Worm (Caenorhabditis elegans) whole organism, mixed stage, embryonic: ENCODE measurements around the gene C18B2.5.

Experiments
- blmp-1 ChIP-seq: fragments of 150-350 bp; optimal IDR thresholded peaks from 2 replicates; lab custom pipeline; 2014; ENCODE audit warnings: missing biosample characterization, missing genetic modification characterization
- lin-13 ChIP-seq: fragments of 150-350 bp; optimal IDR thresholded peaks from 2 replicates; lab custom pipeline; 2014; ENCODE audit warnings: missing biosample characterization, missing genetic modification characterization
- lsy-2 ChIP-seq: fragments of 150-350 bp; optimal IDR thresholded peaks from 2 replicates; lab custom pipeline; 2014; ENCODE audit warnings: missing biosample characterization, missing genetic modification characterization
- nhr-12 ChIP-seq: fragments of 150-350 bp; optimal IDR thresholded peaks from 2 replicates; lab custom pipeline; 2014; ENCODE audit warnings: missing biosample characterization, missing genetic modification characterization
- nhr-76 ChIP-seq: sonication (generic microtip); optimal IDR thresholded peaks from 2 replicates; lab custom pipeline; 2017; ENCODE audit warnings: missing biosample characterization, missing genetic modification characterization
- snpc-4 ChIP-seq: fragments of 150-350 bp; optimal IDR thresholded peaks from 2 replicates; lab custom pipeline; 2014; ENCODE audit warnings: missing biosample characterization, missing genetic modification characterization
- ztf-11 ChIP-seq: fragments of 150-350 bp; optimal IDR thresholded peaks from 2 replicates; lab custom pipeline; 2014; ENCODE audit warnings: missing biosample characterization, missing genetic modification characterization

DNA sequence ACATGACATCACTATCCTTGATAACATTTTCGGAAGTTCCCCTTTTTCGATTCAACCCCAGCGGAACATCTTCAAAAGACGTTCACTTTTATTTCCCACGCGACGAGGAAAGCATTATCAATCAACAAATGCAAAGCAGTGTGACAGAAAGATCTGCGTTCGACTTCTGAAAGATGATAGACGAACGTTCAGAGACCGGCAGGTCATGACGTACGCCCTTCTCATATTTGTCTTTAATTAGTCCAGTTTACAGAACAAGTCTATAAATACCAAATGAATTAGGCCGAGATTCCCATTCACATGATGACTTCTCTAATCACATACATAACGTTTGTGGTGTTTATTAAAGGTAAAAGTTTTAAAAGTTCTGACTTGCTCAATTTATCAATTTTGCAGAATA lies 43.7 kb upstream of the C18B2.5 start, which contains the start of gene R11G1.11:
- no peak for TF ChIP-seq lin-13 (tag; lab: Kevin White, UChicago)
- no peak for TF ChIP-seq lsy-2 (tag; lab: Kevin White, UChicago)
- TF ChIP-seq nhr-12 (tag; lab: Kevin White, UChicago), result no peak
- TF ChIP-seq snpc-4 (tag; lab: Kevin White, UChicago), result no peak
- no peak for TF ChIP-seq nhr-76 (tag; lab: Kevin White, UChicago)
- no peak for TF ChIP-seq blmp-1 (tag; lab: Kevin White, UChicago)
- TF ChIP-seq ztf-11 (tag; lab: Kevin White, UChicago), result no peak
